Worm (Caenorhabditis elegans) whole organism, young adult: ENCODE measurements around the gene R11E3.2.

ENCODE experiments used
- snpc-1.3 ChIP-seq: sonication (generic microtip); optimal IDR thresholded peaks from 2 replicates; lab custom pipeline; 2017; ENCODE audit warnings: missing genetic modification characterization, mild to moderate bottlenecking, missing compliant biosample characterization, antibody characterized with exemption, moderate library complexity, missing genotype, missing genetic modification reagents; ENCODE audit not compliant: insufficient read depth
- unc-130 ChIP-seq: sonication (generic microtip); optimal IDR thresholded peaks from 2 replicates; lab custom pipeline; 2016; ENCODE audit warnings: missing genetic modification reagents, missing genetic modification characterization, missing compliant biosample characterization

- no peak for TF ChIP-seq snpc-1.3 (tag; lab: Kevin White, UChicago)
- TF ChIP-seq unc-130 (GFP tag; lab: Kevin White, UChicago) = no peak
Measured at ce11 chrIV:4789445-4789844, 17.6 kb downstream of the R11E3.2 start, which contains the start of gene R11E3.1.
